Worm (Caenorhabditis elegans): Measurements from ENCODE around the gene hot-4.

- TF ChIP-seq ceh-13 (GFP tag; optimal IDR thresholded peaks at IDR 0.05) (no peak), tbx-37 (GFP tag; conservative IDR thresholded peaks at IDR 0.05) (no peak), pes-1 (GFP tag; IDR thresholded peaks at IDR 0.05) (no peak), ama-1 (optimal IDR thresholded peaks at IDR 0.05) (no peak), F13C5.2 (tag; optimal IDR thresholded peaks at IDR 0.05) (no peak), tra-4 (tag; optimal IDR thresholded peaks at IDR 0.05) (no peak), sea-1 (GFP tag; conservative IDR thresholded peaks at IDR 0.05) (no peak), ceh-36 (tag; optimal IDR thresholded peaks at IDR 0.05) (no peak), aly-1 (tag; optimal IDR thresholded peaks at IDR 0.05) (no peak), hnd-1 (tag; optimal IDR thresholded peaks at IDR 0.05) (no peak), flt-1 (GFP tag; IDR thresholded peaks at IDR 0.05) (no peak), hmg-4 (GFP tag; optimal IDR thresholded peaks at IDR 0.05) (no peak)
Observed at ce11 chrIII:6260115-6260514, 42.9 kb downstream of the hot-4 start, which contains the start of gene srg-2.

All from whole organism, early embryonic.